Worm (Caenorhabditis elegans) whole organism, mixed stage, embryonic: ENCODE results near the gene T22B7.3.

Source experiments
- elt-3 ChIP-seq: fragments of 150-350 bp; optimal IDR thresholded peaks from 2 replicates; lab custom pipeline; 2014; ENCODE audit warnings: missing biosample characterization, missing genetic modification characterization
- nhr-237 ChIP-seq: fragments of 150-350 bp; optimal IDR thresholded peaks from 2 replicates; lab custom pipeline; 2014; ENCODE audit warnings: missing biosample characterization, missing genetic modification characterization
- nhr-76 ChIP-seq: sonication (generic microtip); optimal IDR thresholded peaks from 2 replicates; lab custom pipeline; 2017; ENCODE audit warnings: missing biosample characterization, missing genetic modification characterization
- ztf-11 ChIP-seq: fragments of 150-350 bp; optimal IDR thresholded peaks from 2 replicates; lab custom pipeline; 2014; ENCODE audit warnings: missing biosample characterization, missing genetic modification characterization

DNA sequence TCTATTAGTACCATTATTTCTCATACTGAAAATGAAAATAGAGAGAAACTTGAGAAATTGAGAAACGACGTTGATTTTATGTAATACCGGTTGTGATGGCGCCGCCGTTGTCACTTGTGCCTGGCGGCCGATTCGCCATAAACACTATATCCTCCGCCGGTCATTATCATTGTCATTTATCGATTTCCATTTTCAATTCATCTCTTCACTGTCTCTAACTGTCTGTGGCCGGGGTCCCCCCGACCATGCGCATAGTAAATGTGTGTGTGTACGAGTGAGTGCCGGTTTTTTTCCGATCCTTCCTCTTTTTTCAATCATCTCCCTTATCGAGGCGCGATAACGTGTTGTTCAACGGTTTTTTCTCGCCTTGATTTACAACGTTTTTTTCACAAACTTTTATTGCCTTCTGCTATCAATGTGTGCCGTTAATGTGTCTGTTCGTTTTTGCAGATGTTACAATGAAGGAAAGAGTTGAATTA is 43.8 kb upstream of the T22B7.3 start, which contains the start of gene F14D12.1:
- TF ChIP-seq elt-3, result no peak
- TF ChIP-seq nhr-237 (tag; lab: Kevin White, UChicago), result no peak
- TF ChIP-seq ztf-11 (tag; lab: Kevin White, UChicago), result no peak
- TF ChIP-seq nhr-76, result no peak
